Worm (Caenorhabditis elegans) whole organism, L1 larva: Measurements from ENCODE around the gene srd-47.
A peak's percentile ranks its signal among the peaks of the same experiment; 100 is the strongest.

Experiments used
- C16A3.4 ChIP-seq: fragments of 150-350 bp; optimal IDR thresholded peaks from 2 replicates; lab custom pipeline; 2014; ENCODE audit warnings: missing biosample characterization, missing genetic modification characterization
- C34B4.2 ChIP-seq: sonication (generic microtip); optimal IDR thresholded peaks from 2 replicates; lab custom pipeline; 2017; ENCODE audit warnings: mild to moderate bottlenecking, missing genetic modification characterization, missing compliant biosample characterization
- F16B12.6 ChIP-seq: fragments of 150-350 bp; optimal IDR thresholded peaks from 2 replicates; lab custom pipeline; 2014; ENCODE audit warnings: missing biosample characterization, missing genetic modification characterization
- aha-1 ChIP-seq: fragments of 150-350 bp; optimal IDR thresholded peaks from 2 replicates; lab custom pipeline; 2014; ENCODE audit warnings: missing biosample characterization, missing genetic modification characterization
- alr-1 ChIP-seq: fragments of 200-800 bp; sonication (Bioruptor generic); optimal IDR thresholded peaks from 2 replicates; lab custom pipeline; 2018; ENCODE audit warnings: borderline replicate concordance, mild to moderate bottlenecking, missing genetic modification characterization, missing compliant biosample characterization
- ceh-88 ChIP-seq: fragments of 200-800 bp; sonication (Bioruptor generic); IDR thresholded peaks from 2 replicates; pipeline ENCODE4 v1.3.6; 2022; ENCODE audit warnings: missing genetic modification characterization, missing compliant biosample characterization
- ces-1 ChIP-seq: fragments of 150-350 bp; optimal IDR thresholded peaks from 2 replicates; lab custom pipeline; 2014; ENCODE audit warnings: missing biosample characterization, missing genetic modification reagents, missing genetic modification characterization
- dpl-1 ChIP-seq, 3 experiments: fragments of 150-350 bp in 2 of 3; sonication (generic microtip) in 1 of 3; optimal IDR thresholded peaks; 2 replicates each; lab custom pipeline; 2014 to 2017; ENCODE audit warnings: missing biosample characterization in 3 of 3, missing genetic modification characterization in 3 of 3, missing genetic modification reagents in 3 of 3
- dsc-1 ChIP-seq: sonication (generic microtip); optimal IDR thresholded peaks from 2 replicates; lab custom pipeline; 2016; ENCODE audit warnings: mild to moderate bottlenecking, missing genetic modification characterization, missing compliant biosample characterization
- efl-1 ChIP-seq, 4 experiments: fragments of 150-350 bp; optimal IDR thresholded peaks in 3 of 4; peaks in 1 of 4; 1 replicate in 1 of 4; 2 replicates in 3 of 4; lab custom pipeline; 2014; ENCODE audit warnings: missing biosample characterization in 2 of 4, missing genetic modification characterization in 2 of 4, missing genetic modification reagents in 2 of 4
- egl-13 ChIP-seq: sonication (generic microtip); optimal IDR thresholded peaks from 2 replicates; lab custom pipeline; 2016; ENCODE audit warnings: missing genotype, missing genetic modification reagents, missing genetic modification characterization, missing compliant biosample characterization
- egl-27 ChIP-seq, 2 experiments: fragments of 150-350 bp in 1 of 2; sonication (generic microtip); optimal IDR thresholded peaks; 3 replicates each; lab custom pipeline; 2017 to 2018; ENCODE audit warnings: missing biosample characterization in 2 of 2, missing genetic modification characterization in 2 of 2, missing genetic modification reagents in 2 of 2
- elt-2 ChIP-seq: sonication (generic microtip); optimal IDR thresholded peaks from 2 replicates; lab custom pipeline; 2016; ENCODE audit warnings: missing genetic modification characterization, mild to moderate bottlenecking, inconsistent platforms, missing compliant biosample characterization, missing genetic modification reagents
- fkh-10 ChIP-seq: sonication (generic microtip); optimal IDR thresholded peaks from 2 replicates; lab custom pipeline; 2017; ENCODE audit warnings: missing biosample characterization, missing genetic modification reagents, missing genetic modification characterization
- fkh-4 ChIP-seq: sonication (generic microtip); optimal IDR thresholded peaks from 2 replicates; lab custom pipeline; 2016; ENCODE audit warnings: missing compliant biosample characterization, missing genetic modification characterization, borderline replicate concordance
- grh-1 ChIP-seq: fragments of 200-800 bp; sonication (Bioruptor generic); IDR thresholded peaks from 2 replicates; pipeline ENCODE4 v1.3.6; 2022; ENCODE audit warnings: missing genetic modification reagents, missing genetic modification characterization, missing compliant biosample characterization
- hlh-4 ChIP-seq: sonication (generic microtip); optimal IDR thresholded peaks from 2 replicates; lab custom pipeline; 2016; ENCODE audit warnings: mild to moderate bottlenecking, missing genetic modification characterization, missing compliant biosample characterization
- irx-1 ChIP-seq: sonication (generic microtip); optimal IDR thresholded peaks from 2 replicates; lab custom pipeline; 2016; ENCODE audit warnings: missing genetic modification characterization, missing compliant biosample characterization
- isw-1 ChIP-seq: fragments of 200-800 bp; sonication (Bioruptor generic); IDR thresholded peaks from 2 replicates; pipeline ENCODE4 v1.3.6; 2022; ENCODE audit warnings: missing genetic modification characterization, missing compliant biosample characterization
- jun-1 ChIP-seq: fragments of 150-350 bp; optimal IDR thresholded peaks from 2 replicates; lab custom pipeline; 2014; ENCODE audit warnings: missing biosample characterization, missing genetic modification reagents, missing genetic modification characterization
- lin-13 ChIP-seq: fragments of 150-350 bp; optimal IDR thresholded peaks from 2 replicates; lab custom pipeline; 2014; ENCODE audit warnings: missing biosample characterization, missing genetic modification reagents, missing genetic modification characterization
- lin-14 ChIP-seq: fragments of 200-800 bp; sonication (Bioruptor generic); optimal IDR thresholded peaks from 2 replicates; lab custom pipeline; 2018; ENCODE audit warnings: mild to moderate bottlenecking, missing genetic modification characterization, moderate library complexity, missing compliant biosample characterization
- lin-15B ChIP-seq: fragments of 150-350 bp; sonication (generic microtip); optimal IDR thresholded peaks from 3 replicates; lab custom pipeline; 2014; ENCODE audit warnings: missing biosample characterization, missing genetic modification characterization
- lir-3 ChIP-seq: sonication (generic microtip); optimal IDR thresholded peaks from 2 replicates; lab custom pipeline; 2016; ENCODE audit warnings: mild to moderate bottlenecking, missing genetic modification characterization, moderate library complexity, missing compliant biosample characterization; ENCODE audit not compliant: poor library complexity
- nhr-12 ChIP-seq: sonication (generic microtip); optimal IDR thresholded peaks from 2 replicates; lab custom pipeline; 2017; ENCODE audit warnings: missing biosample characterization, missing genetic modification characterization
- nhr-19 ChIP-seq: fragments of 200-800 bp; sonication (Bioruptor generic); conservative IDR thresholded peaks from 2 replicates; pipeline ENCODE4 v1.3.6; 2022; ENCODE audit warnings: missing genetic modification characterization, missing compliant biosample characterization
- nhr-20 ChIP-seq: sonication (generic microtip); optimal IDR thresholded peaks from 2 replicates; lab custom pipeline; 2016; ENCODE audit warnings: mild to moderate bottlenecking, missing genetic modification characterization, missing compliant biosample characterization
- nhr-237 ChIP-seq: fragments of 150-350 bp; optimal IDR thresholded peaks from 2 replicates; lab custom pipeline; 2014; ENCODE audit warnings: missing biosample characterization, missing genetic modification characterization
- nhr-47 ChIP-seq: sonication (generic microtip); optimal IDR thresholded peaks from 2 replicates; lab custom pipeline; 2016; ENCODE audit warnings: mild to moderate bottlenecking, missing genetic modification characterization, moderate library complexity, missing compliant biosample characterization
- nhr-71 ChIP-seq: sonication (generic microtip); optimal IDR thresholded peaks from 2 replicates; lab custom pipeline; 2016; ENCODE audit warnings: mild to moderate bottlenecking, missing genetic modification characterization, moderate library complexity, missing compliant biosample characterization
- nhr-77 ChIP-seq: fragments of 150-350 bp; optimal IDR thresholded peaks from 2 replicates; lab custom pipeline; 2014; ENCODE audit warnings: missing biosample characterization, missing genetic modification characterization
- nhr-84 ChIP-seq: sonication (generic microtip); optimal IDR thresholded peaks from 2 replicates; lab custom pipeline; 2017; ENCODE audit warnings: missing biosample characterization, missing genetic modification characterization
- nhr-85 ChIP-seq: sonication (generic microtip); peaks from one replicate; lab custom pipeline; 2016; ENCODE audit warnings: missing genetic modification characterization, inconsistent platforms, missing compliant biosample characterization
- pag-3 ChIP-seq: sonication (generic microtip); optimal IDR thresholded peaks from 2 replicates; lab custom pipeline; 2017; ENCODE audit warnings: missing genetic modification characterization, mild to moderate bottlenecking, missing compliant biosample characterization, antibody characterized with exemption, borderline replicate concordance; ENCODE audit not compliant: insufficient read depth
- pqm-1 ChIP-seq: sonication (generic microtip); optimal IDR thresholded peaks from 3 replicates; lab custom pipeline; 2017; ENCODE audit warnings: missing biosample characterization, missing genetic modification characterization
- rnt-1 ChIP-seq: sonication (generic microtip); optimal IDR thresholded peaks from 2 replicates; lab custom pipeline; 2016; ENCODE audit warnings: mild to moderate bottlenecking, missing genetic modification characterization, moderate library complexity, missing compliant biosample characterization
- skn-1 ChIP-seq: fragments of 150-350 bp; optimal IDR thresholded peaks from 2 replicates; lab custom pipeline; 2014; ENCODE audit warnings: missing biosample characterization, missing genetic modification characterization
- snpc-4 ChIP-seq: fragments of 150-350 bp; optimal IDR thresholded peaks from 2 replicates; lab custom pipeline; 2014; ENCODE audit warnings: missing biosample characterization, missing genetic modification characterization
- snu-23 ChIP-seq: sonication (generic microtip); optimal IDR thresholded peaks from 2 replicates; lab custom pipeline; 2016; ENCODE audit warnings: missing genetic modification characterization, missing compliant biosample characterization
- sptf-1 ChIP-seq: fragments of 150-350 bp; optimal IDR thresholded peaks from 2 replicates; lab custom pipeline; 2014; ENCODE audit warnings: missing biosample characterization, missing genetic modification characterization
- tbx-2 ChIP-seq: sonication (generic microtip); optimal IDR thresholded peaks from 2 replicates; lab custom pipeline; 2016; ENCODE audit warnings: missing genetic modification characterization, missing compliant biosample characterization
- tlp-1 ChIP-seq: fragments of 150-350 bp; optimal IDR thresholded peaks from 2 replicates; lab custom pipeline; 2014; ENCODE audit warnings: missing biosample characterization, missing genetic modification characterization
- unc-30 ChIP-seq: sonication (generic microtip); optimal IDR thresholded peaks from 2 replicates; lab custom pipeline; 2017; ENCODE audit warnings: missing biosample characterization, missing genetic modification characterization
- unc-62 ChIP-seq: fragments of 150-350 bp; optimal IDR thresholded peaks from 2 replicates; lab custom pipeline; 2014; ENCODE audit warnings: missing biosample characterization, missing genetic modification reagents, missing genetic modification characterization
- unc-86 ChIP-seq: sonication (generic microtip); optimal IDR thresholded peaks from 2 replicates; lab custom pipeline; 2016; ENCODE audit warnings: missing genetic modification characterization, missing compliant biosample characterization
- unc-98 ChIP-seq: fragments of 200-800 bp; sonication (Bioruptor generic); IDR thresholded peaks from 2 replicates; pipeline ENCODE4 v1.3.6; 2022; ENCODE audit warnings: missing genetic modification characterization, missing compliant biosample characterization
- ztf-11 ChIP-seq, 2 experiments: sonication (generic microtip); optimal IDR thresholded peaks; 2 replicates each; lab custom pipeline; 2016 to 2017; ENCODE audit warnings: missing genetic modification characterization in 2 of 2, missing biosample characterization in 1 of 2, missing compliant biosample characterization in 1 of 2

Gene srd-47

ce11 chrX:12364804-12365203 lies 31.4 kb downstream of the srd-47 start, which contains the start of gene F19H6.5:
TSS of gene F19H6.5 (minus strand) at chrX:12364904.
- no peak for TF ChIP-seq unc-86
- TF ChIP-seq unc-30: no peak
- TF ChIP-seq tbx-2: no peak
- no peak for TF ChIP-seq fkh-4 (tag; lab: Kevin White, UChicago)
- no peak for TF ChIP-seq unc-98
- TF ChIP-seq sptf-1: no peak
- TF ChIP-seq unc-62: no peak
- TF ChIP-seq snu-23 (GFP tag; lab: Kevin White, UChicago): no peak
- TF ChIP-seq nhr-77 (tag; lab: Kevin White, UChicago): no peak
- TF ChIP-seq nhr-84 (tag; lab: Kevin White, UChicago): no peak
- TF ChIP-seq ces-1 (GFP tag; lab: Kevin White, UChicago): no peak
- no peak for TF ChIP-seq dsc-1 (tag; lab: Kevin White, UChicago)

ce11 chrX:12365388-12365787 lies 31.9 kb downstream of the srd-47 start, which contains the start of gene F19H6.4:
TSS of gene F19H6.4 (plus strand) at chrX:12365688.
- TF ChIP-seq sptf-1: no peak

ce11 chrX:12367498-12367897 lies 34.1 kb downstream of the srd-47 start:
- TF ChIP-seq lin-15B (tag; lab: Kevin White, UChicago) (no peak), tlp-1 (tag; lab: Kevin White, UChicago) (no peak), snu-23 (GFP tag; lab: Kevin White, UChicago) (peak; percentile 73), dsc-1 (tag; lab: Kevin White, UChicago) (peak; percentile 53), dpl-1 (GFP tag; optimal IDR thresholded peaks at IDR 0.05; lab: Kevin White, UChicago) (no peak), hlh-4 (no peak), unc-86 (no peak), nhr-85 (tag; lab: Kevin White, UChicago) (peak; percentile 43), nhr-47 (no peak), nhr-20 (tag; lab: Kevin White, UChicago) (peak; percentile 29), jun-1 (tag; lab: Kevin White, UChicago) (no peak), C16A3.4 (tag; lab: Kevin White, UChicago) (peak; percentile 41), skn-1 (tag; lab: Kevin White, UChicago) (peak; percentile 33), C34B4.2 (no peak), ceh-88 (GFP tag; lab: Robert Waterston, UW) (peak; percentile 22; the same call in 1 of the 2 replicates), ztf-11 (tag; optimal IDR thresholded peaks at IDR 0.05; lab: Kevin White, UChicago) (no peak), ces-1 (GFP tag; lab: Kevin White, UChicago) (no peak), nhr-77 (tag; lab: Kevin White, UChicago) (peak; percentile 16), isw-1 (GFP tag; lab: Robert Waterston, UW) (no peak), efl-1 (optimal IDR thresholded peaks at IDR 0.05; lab: Kevin White, UChicago) (peak in 1 of 2 experiments; percentile 11), efl-1 (GFP tag; optimal IDR thresholded peaks at IDR 0.05 in 1 of 2; lab: Kevin White, UChicago) (no peak), pag-3 (tag; lab: Kevin White, UChicago) (no peak), elt-2 (tag; lab: Kevin White, UChicago) (no peak), lir-3 (tag; lab: Kevin White, UChicago) (no peak), lin-13 (peak; percentile 11), rnt-1 (tag; lab: Kevin White, UChicago) (peak; percentile 74), grh-1 (GFP tag; lab: Robert Waterston, UW) (no peak), fkh-10 (GFP tag; lab: Kevin White, UChicago) (no peak), aha-1 (tag; lab: Kevin White, UChicago) (no peak), unc-98 (no peak), nhr-19 (GFP tag; lab: Robert Waterston, UW) (peak; percentile 56), nhr-237 (tag; lab: Kevin White, UChicago) (no peak), irx-1 (tag; lab: Kevin White, UChicago) (peak; percentile 22), egl-27 (tag; optimal IDR thresholded peaks at IDR 0.05; lab: Kevin White, UChicago) (no peak), egl-13 (no peak), snpc-4 (tag; lab: Kevin White, UChicago) (no peak), unc-30 (no peak), nhr-12 (no peak), pqm-1 (tag; lab: Kevin White, UChicago) (no peak), F16B12.6 (tag; lab: Kevin White, UChicago) (no peak), lin-14 (GFP tag; lab: Kevin White, UChicago) (peak; percentile 42), nhr-71 (tag; lab: Kevin White, UChicago) (peak; percentile 47), sptf-1 (no peak), tbx-2 (peak; percentile 26), alr-1 (tag; lab: Kevin White, UChicago) (no peak)
